Fruit fly (Drosophila melanogaster) whole organism, adult: ENCODE measurements around the gene CG18213.

Experiments used
- CG11617 ChIP-seq: fragments of 200-800 bp; sonication (Bioruptor generic); optimal IDR thresholded peaks from 2 replicates; lab custom pipeline; 2017; ENCODE audit warnings: mild to moderate bottlenecking, missing biosample characterization, missing genetic modification reagents, missing genetic modification characterization
- CG12768 ChIP-seq: fragments of 200-800 bp; sonication (Bioruptor generic); optimal IDR thresholded peaks from 2 replicates; lab custom pipeline; 2017; ENCODE audit warnings: missing biosample characterization, missing genetic modification characterization, mild to moderate bottlenecking, moderate library complexity, missing genetic modification reagents
- CG14711 ChIP-seq: fragments of 200-800 bp; sonication (Bioruptor generic); optimal IDR thresholded peaks from 2 replicates; lab custom pipeline; 2018; ENCODE audit warnings: missing biosample characterization, mild to moderate bottlenecking, missing genetic modification characterization, moderate library complexity
- CG1620 ChIP-seq: fragments of 200-800 bp; sonication (Bioruptor generic); optimal IDR thresholded peaks from 2 replicates; lab custom pipeline; 2016; ENCODE audit warnings: missing biosample characterization, missing genetic modification characterization
- CG33017 ChIP-seq: fragments of 200-800 bp; sonication (Bioruptor generic); optimal IDR thresholded peaks from 2 replicates; lab custom pipeline; 2018; ENCODE audit warnings: missing biosample characterization, mild to moderate bottlenecking, missing genetic modification characterization, moderate library complexity
- CG5204 ChIP-seq: fragments of 200-800 bp; sonication (Bioruptor generic); optimal IDR thresholded peaks from 2 replicates; lab custom pipeline; 2016; ENCODE audit warnings: missing biosample characterization, missing genetic modification characterization
- CG7045 ChIP-seq: fragments of 200-800 bp; sonication (Bioruptor generic); optimal IDR thresholded peaks from 2 replicates; lab custom pipeline; 2017; ENCODE audit warnings: missing biosample characterization, mild to moderate bottlenecking, missing genetic modification characterization
- CG7101 ChIP-seq: fragments of 200-800 bp; sonication (Bioruptor generic); optimal IDR thresholded peaks from 2 replicates; lab custom pipeline; 2018; ENCODE audit warnings: missing biosample characterization, mild to moderate bottlenecking, missing genetic modification characterization, moderate library complexity
- Clk ChIP-seq: fragments of 200-800 bp; sonication (Bioruptor generic); optimal IDR thresholded peaks from 2 replicates; lab custom pipeline; 2017; ENCODE audit warnings: missing biosample characterization, missing genetic modification characterization
- Crg-1 ChIP-seq: fragments of 200-800 bp; sonication (Bioruptor generic); optimal IDR thresholded peaks from 2 replicates; lab custom pipeline; 2016; ENCODE audit warnings: missing biosample characterization, missing genetic modification characterization
- Hr96 ChIP-seq: fragments of 200-800 bp; sonication (Bioruptor generic); optimal IDR thresholded peaks from 2 replicates; lab custom pipeline; 2016; ENCODE audit warnings: missing biosample characterization, missing genetic modification characterization
- Mnt ChIP-seq: fragments of 200-800 bp; sonication (Bioruptor generic); optimal IDR thresholded peaks from 2 replicates; lab custom pipeline; 2016; ENCODE audit warnings: missing biosample characterization, mild to moderate bottlenecking, missing genetic modification characterization
- bab1 ChIP-seq: fragments of 200-800 bp; sonication (Bioruptor generic); optimal IDR thresholded peaks from 3 replicates; lab custom pipeline; 2019; ENCODE audit warnings: missing biosample characterization, mild to moderate bottlenecking, missing genetic modification characterization, moderate library complexity
- cic ChIP-seq: fragments of 200-800 bp; sonication (Bioruptor generic); optimal IDR thresholded peaks from 2 replicates; lab custom pipeline; 2017; ENCODE audit warnings: missing biosample characterization, mild to moderate bottlenecking, missing genetic modification characterization, moderate library complexity
- cnc ChIP-seq, 2 experiments: fragments of >200 bp; optimal IDR thresholded peaks; 2 replicates each; lab custom pipeline; 2017
- kay ChIP-seq: fragments of 200-800 bp; sonication (Bioruptor generic); peaks from one replicate; lab custom pipeline; 2016; ENCODE audit warnings: missing biosample characterization, missing genetic modification characterization, borderline replicate concordance
- ovo ChIP-seq: fragments of 200-800 bp; sonication (Bioruptor generic); optimal IDR thresholded peaks from 2 replicates; lab custom pipeline; 2016; ENCODE audit warnings: missing biosample characterization, missing genetic modification characterization
- pad ChIP-seq: fragments of 200-800 bp; sonication (Bioruptor generic); optimal IDR thresholded peaks from 3 replicates; lab custom pipeline; 2017; ENCODE audit warnings: missing biosample characterization, missing genetic modification characterization, mild to moderate bottlenecking, moderate library complexity, missing genetic modification reagents
- tj ChIP-seq: fragments of 200-800 bp; sonication (Bioruptor generic); optimal IDR thresholded peaks from 3 replicates; lab custom pipeline; 2017; ENCODE audit warnings: missing biosample characterization, mild to moderate bottlenecking, missing genetic modification characterization, moderate library complexity
- toe ChIP-seq: fragments of 200-800 bp; sonication (Bioruptor generic); optimal IDR thresholded peaks from 2 replicates; lab custom pipeline; 2016; ENCODE audit warnings: missing biosample characterization, missing genetic modification characterization

Gene CG18213

DNA sequence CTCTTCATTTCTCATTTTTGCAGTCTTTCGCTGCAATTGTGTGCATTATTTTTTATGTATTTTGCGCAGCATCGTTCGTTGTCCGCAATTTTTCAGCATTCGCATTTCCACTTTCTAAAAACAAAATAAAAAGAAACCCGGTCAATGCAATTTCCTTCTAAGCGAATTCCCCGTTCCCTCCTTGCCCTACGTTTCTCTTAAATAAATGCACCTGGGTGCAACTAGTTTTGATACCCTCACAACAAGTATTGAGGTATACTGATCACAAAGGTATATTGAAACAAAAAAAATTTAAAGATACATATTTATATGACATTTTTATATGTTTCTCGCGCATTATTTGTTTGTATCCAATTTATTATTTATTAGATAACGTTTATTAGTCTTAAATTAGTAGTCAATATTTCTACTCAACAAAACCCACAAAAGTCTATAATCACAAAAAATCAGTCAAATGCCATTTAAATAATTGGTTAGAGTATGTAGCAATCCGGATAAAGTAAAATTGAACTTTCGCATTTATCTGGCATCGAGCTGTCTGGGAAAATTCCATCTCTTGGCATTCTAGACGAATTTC is 41.4 kb upstream of the CG18213 start:
- TF ChIP-seq toe (GFP tag; lab: Kevin White, UChicago) (no peak), CG14711 (tag; lab: Kevin White, UChicago) (peak; percentile 58), Crg-1 (no peak), ovo (no peak), tj (GFP tag; lab: Kevin White, UChicago) (peak; percentile 36), kay (GFP tag; lab: Kevin White, UChicago) (peak; percentile 68), CG1620 (GFP tag; lab: Kevin White, UChicago) (no peak), Mnt (GFP tag; lab: Kevin White, UChicago) (no peak), CG11617 (GFP tag; lab: Kevin White, UChicago) (peak; percentile 49), Clk (GFP tag; lab: Kevin White, UChicago) (peak; percentile 1), pad (peak; percentile 37), CG7045 (GFP tag; lab: Kevin White, UChicago) (peak; percentile 80), CG7101 (tag; lab: Kevin White, UChicago) (peak; percentile 66), Hr96 (no peak), CG5204 (GFP tag; lab: Kevin White, UChicago) (no peak), bab1 (GFP tag; lab: Kevin White, UChicago) (peak; percentile 65), cnc (optimal IDR thresholded peaks at IDR 0.05; lab: Kevin White, UChicago) (no peak), CG33017 (tag; lab: Kevin White, UChicago) (peak; percentile 82), cic (no peak), CG12768 (peak; percentile 61)

DNA sequence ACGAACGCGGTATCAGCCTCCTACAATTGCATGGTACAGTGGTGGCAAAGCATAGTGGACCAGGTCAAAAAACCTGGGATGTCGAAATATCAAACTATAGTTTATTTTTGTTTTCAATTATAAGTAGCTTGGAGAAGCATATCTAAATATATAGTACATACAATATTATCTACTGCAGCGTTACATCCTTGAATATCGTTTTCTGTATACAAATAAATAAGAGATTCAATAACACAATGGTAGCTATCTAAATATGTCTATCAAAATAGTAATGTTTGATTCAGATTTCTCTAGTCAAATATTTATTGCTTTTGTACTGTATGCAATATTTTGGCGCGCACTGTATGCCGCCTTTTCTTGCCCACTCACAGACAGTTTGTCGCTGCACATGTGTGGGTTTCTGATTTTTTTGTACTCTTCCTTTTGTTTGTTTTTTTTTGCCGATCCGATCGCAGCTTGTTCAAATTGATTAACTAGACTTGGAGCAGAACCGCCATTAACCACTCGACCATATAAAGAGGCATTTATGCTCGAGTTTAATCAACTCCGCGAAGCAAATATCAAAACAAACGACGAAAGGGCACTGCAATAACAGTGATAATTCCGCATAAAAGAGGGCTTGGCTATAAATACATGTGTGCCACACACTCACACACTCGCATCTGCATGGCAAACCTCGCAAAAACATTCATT is 40.8 kb upstream of the CG18213 start:
- TF ChIP-seq CG1620 (GFP tag; lab: Kevin White, UChicago) = peak; percentile 79
- TF ChIP-seq cic = peak; percentile 54
- peak; percentile 28 for TF ChIP-seq Mnt (GFP tag; lab: Kevin White, UChicago)
- peak; percentile 91 for TF ChIP-seq bab1 (GFP tag; lab: Kevin White, UChicago)
- peak; percentile 88 for TF ChIP-seq Clk (GFP tag; lab: Kevin White, UChicago)
- TF ChIP-seq tj (GFP tag; lab: Kevin White, UChicago) = peak; percentile 73
- peak; percentile 90 for TF ChIP-seq CG33017 (tag; lab: Kevin White, UChicago)
- peak; percentile 92 for TF ChIP-seq CG7101 (tag; lab: Kevin White, UChicago)
- TF ChIP-seq CG12768 = peak; percentile 92
- TF ChIP-seq Crg-1 = peak; percentile 52
- no peak for TF ChIP-seq cnc (optimal IDR thresholded peaks at IDR 0.05; lab: Kevin White, UChicago)
- TF ChIP-seq pad = peak; percentile 77
- peak; percentile 96 for TF ChIP-seq CG7045 (GFP tag; lab: Kevin White, UChicago)
- peak; percentile 87 for TF ChIP-seq Hr96
- TF ChIP-seq ovo = peak; percentile 15
- TF ChIP-seq kay (GFP tag; lab: Kevin White, UChicago) = peak; percentile 87
- peak; percentile 81 for TF ChIP-seq CG14711 (tag; lab: Kevin White, UChicago)
- peak; percentile 94 for TF ChIP-seq CG5204 (GFP tag; lab: Kevin White, UChicago)
- peak; percentile 94 for TF ChIP-seq CG11617 (GFP tag; lab: Kevin White, UChicago)
- peak; percentile 89 for TF ChIP-seq toe (GFP tag; lab: Kevin White, UChicago)

DNA sequence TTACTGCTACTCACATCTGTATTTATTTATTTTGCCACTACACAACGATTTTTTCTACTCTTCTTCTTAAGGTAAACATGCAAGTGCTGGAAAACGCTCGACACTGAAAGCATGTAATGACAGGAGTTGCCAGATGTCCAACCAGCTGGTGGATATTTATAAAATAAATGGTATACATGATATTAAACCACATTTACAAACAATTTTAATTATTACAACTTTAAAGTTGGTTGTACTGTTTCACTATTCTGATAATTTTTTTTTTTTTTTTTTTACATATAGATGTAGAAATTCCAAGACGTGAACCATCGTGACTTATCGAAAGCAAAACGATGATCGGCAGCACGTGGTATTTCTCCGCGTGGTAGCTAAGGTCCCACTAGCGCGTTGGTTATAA is 39.9 kb upstream of the CG18213 start, which contains the start of the genes Keap1 and kuk:
Gene Keap1, minus strand, starts transcription at position 87 of the 397 bp plus-strand sequence.
Gene kuk, plus strand, starts transcription at position 386 of the 397 bp plus-strand sequence.
- TF ChIP-seq CG33017 (tag; lab: Kevin White, UChicago) (peak; percentile 21), CG5204 (GFP tag; lab: Kevin White, UChicago) (no peak), cnc (optimal IDR thresholded peaks at IDR 0.05; lab: Kevin White, UChicago) (no peak), tj (GFP tag; lab: Kevin White, UChicago) (no peak), CG7101 (tag; lab: Kevin White, UChicago) (peak; percentile 77), bab1 (GFP tag; lab: Kevin White, UChicago) (peak; percentile 23), CG12768 (no peak), cic (peak; percentile 72), ovo (peak; percentile 69), kay (GFP tag; lab: Kevin White, UChicago) (no peak), pad (no peak), CG1620 (GFP tag; lab: Kevin White, UChicago) (peak; percentile 88), Hr96 (peak; percentile 74), CG14711 (tag; lab: Kevin White, UChicago) (peak; percentile 57), toe (GFP tag; lab: Kevin White, UChicago) (peak; percentile 79), Crg-1 (peak; percentile 90), CG7045 (GFP tag; lab: Kevin White, UChicago) (no peak), Mnt (GFP tag; lab: Kevin White, UChicago) (peak; percentile 97), CG11617 (GFP tag; lab: Kevin White, UChicago) (peak; percentile 67), Clk (GFP tag; lab: Kevin White, UChicago) (peak; percentile 3)

DNA sequence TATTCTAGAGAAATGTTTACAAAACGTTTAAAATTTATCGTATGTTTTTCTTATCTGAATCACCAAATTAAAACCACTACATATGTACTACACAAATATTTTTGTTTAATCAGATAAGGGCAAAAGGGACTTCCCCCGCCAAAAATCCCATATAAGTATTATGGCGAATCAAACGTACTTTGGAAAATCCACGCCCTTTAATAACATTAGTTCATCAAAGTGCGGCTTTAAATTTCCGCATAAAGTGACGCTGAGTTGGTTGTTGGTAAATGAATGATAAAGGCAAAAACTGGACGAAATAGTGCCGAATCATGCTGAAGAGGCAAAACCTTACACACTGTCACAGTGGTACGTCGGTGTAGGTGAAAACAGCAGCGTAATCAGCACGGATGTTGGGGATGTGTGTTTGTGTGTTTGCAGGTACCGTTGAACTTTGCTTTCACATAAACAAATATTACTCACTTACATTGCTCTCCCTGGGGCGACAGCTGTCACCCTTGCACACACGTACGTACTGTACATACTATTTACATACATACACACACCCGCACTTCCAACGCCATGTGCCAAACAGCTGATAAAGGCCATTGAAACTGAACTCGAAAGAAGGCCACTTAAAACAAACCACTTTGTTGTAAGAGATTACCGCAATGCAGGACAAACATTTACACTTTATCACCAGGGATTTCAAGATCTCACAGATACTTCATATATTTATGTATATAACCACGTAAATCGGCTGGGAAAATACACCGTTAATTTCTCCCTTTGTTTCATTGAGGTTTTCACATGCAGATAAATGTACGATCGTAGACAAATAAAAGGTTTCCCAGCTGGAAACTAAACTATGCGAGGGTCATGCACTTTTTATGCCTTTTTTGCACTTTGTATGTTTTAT is 39.2 kb upstream of the CG18213 start:
- no peak for TF ChIP-seq CG11617 (GFP tag; lab: Kevin White, UChicago)
- no peak for TF ChIP-seq CG1620 (GFP tag; lab: Kevin White, UChicago)
- peak; percentile 98 to 100 for TF ChIP-seq cnc (optimal IDR thresholded peaks at IDR 0.05; lab: Kevin White, UChicago)
- TF ChIP-seq CG7045 (GFP tag; lab: Kevin White, UChicago) = peak; percentile 9
- TF ChIP-seq CG7101 (tag; lab: Kevin White, UChicago) = no peak
- TF ChIP-seq Mnt (GFP tag; lab: Kevin White, UChicago) = peak; percentile 90
- peak; percentile 74 for TF ChIP-seq CG12768
- no peak for TF ChIP-seq CG5204 (GFP tag; lab: Kevin White, UChicago)
- peak; percentile 74 for TF ChIP-seq pad
- TF ChIP-seq tj (GFP tag; lab: Kevin White, UChicago) = peak; percentile 97
- peak; percentile 29 for TF ChIP-seq Hr96
- peak; percentile 98 for TF ChIP-seq kay (GFP tag; lab: Kevin White, UChicago)
- TF ChIP-seq cic = peak; percentile 63
